Fruit fly (Drosophila melanogaster) whole organism, embryonic: ENCODE results near the gene CG12645.
A peak's percentile ranks its signal among the peaks of the same experiment; 100 is the strongest.

Source experiments
- Asciz ChIP-seq: fragments of 200-800 bp; sonication (Bioruptor generic); optimal IDR thresholded peaks from 2 replicates; lab custom pipeline; 2017; ENCODE audit warnings: missing biosample characterization, mild to moderate bottlenecking, missing genetic modification characterization, missing genetic modification reagents
- CG10462 ChIP-seq: fragments of 200-800 bp; sonication (Bioruptor generic); optimal IDR thresholded peaks from 2 replicates; lab custom pipeline; 2016; ENCODE audit warnings: missing biosample characterization, missing genetic modification characterization
- CG11085 ChIP-seq: fragments of 200-800 bp; sonication (Bioruptor generic); IDR thresholded peaks from 2 replicates; pipeline ENCODE4 v1.3.6; 2022; ENCODE audit warnings: missing biosample characterization, missing genetic modification characterization
- CG13424 ChIP-seq: fragments of 200-800 bp; sonication (Bioruptor generic); optimal IDR thresholded peaks from 2 replicates; lab custom pipeline; 2019; ENCODE audit warnings: missing biosample characterization, mild to moderate bottlenecking, missing genetic modification characterization, moderate library complexity
- CG17328 ChIP-seq: fragments of 200-800 bp; sonication (Bioruptor generic); IDR thresholded peaks from 2 replicates; pipeline ENCODE4 v1.3.6; 2022; ENCODE audit warnings: missing biosample characterization, missing genetic modification characterization
- CG17385 ChIP-seq: fragments of 200-800 bp; sonication (Bioruptor generic); optimal IDR thresholded peaks from 3 replicates; lab custom pipeline; 2018; ENCODE audit warnings: missing biosample characterization, mild to moderate bottlenecking, missing genetic modification characterization
- CG17802 ChIP-seq: fragments of 200-800 bp; sonication (Bioruptor generic); optimal IDR thresholded peaks from 2 replicates; lab custom pipeline; 2018; ENCODE audit warnings: missing biosample characterization, mild to moderate bottlenecking, missing genetic modification characterization, moderate library complexity
- CG3163 ChIP-seq: fragments of 200-800 bp; sonication (Bioruptor generic); optimal IDR thresholded peaks from 3 replicates; lab custom pipeline; 2016; ENCODE audit warnings: missing biosample characterization, missing genetic modification characterization
- CG33557 ChIP-seq: fragments of 200-800 bp; sonication (Bioruptor generic); optimal IDR thresholded peaks from 2 replicates; lab custom pipeline; 2019; ENCODE audit warnings: missing biosample characterization, mild to moderate bottlenecking, missing genetic modification characterization, moderate library complexity
- CG5245 ChIP-seq: fragments of 200-800 bp; sonication (Bioruptor generic); optimal IDR thresholded peaks from 3 replicates; lab custom pipeline; 2016; ENCODE audit warnings: missing biosample characterization, missing genetic modification characterization
- CG7839 ChIP-seq: fragments of 200-800 bp; sonication (Bioruptor generic); optimal IDR thresholded peaks from 3 replicates; lab custom pipeline; 2018; ENCODE audit warnings: missing biosample characterization, mild to moderate bottlenecking, missing genetic modification characterization, moderate library complexity
- CG7963 ChIP-seq: fragments of 200-800 bp; sonication (Bioruptor generic); IDR thresholded peaks from 3 replicates; pipeline ENCODE4 v1.3.6; 2022; ENCODE audit warnings: missing biosample characterization, missing genetic modification characterization; ENCODE audit not compliant: partially characterized antibody
- CG9727 ChIP-seq: fragments of 200-800 bp; sonication (Bioruptor generic); optimal IDR thresholded peaks from 3 replicates; lab custom pipeline; 2017; ENCODE audit warnings: missing biosample characterization, mild to moderate bottlenecking, missing genetic modification characterization
- CkIIα-i1 ChIP-seq: fragments of 200-800 bp; sonication (Bioruptor generic); IDR thresholded peaks from 2 replicates; pipeline ENCODE4 v1.3.6; 2022; ENCODE audit warnings: missing biosample characterization, missing genetic modification characterization
- D ChIP-seq, 2 experiments: fragments of 200-800 bp in 1 of 2; fragments of >200 bp in 1 of 2; sonication (Bioruptor generic) in 1 of 2; optimal IDR thresholded peaks; 2 replicates in 1 of 2; 3 replicates in 1 of 2; lab custom pipeline; 2017; ENCODE audit warnings: mild to moderate bottlenecking in 1 of 2, missing biosample characterization in 1 of 2, missing genetic modification characterization in 1 of 2, missing genetic modification reagents in 1 of 2
- HLH3B ChIP-seq: fragments of 200-800 bp; sonication (Bioruptor generic); IDR thresholded peaks from 2 replicates; pipeline ENCODE4 v1.3.6; 2022; ENCODE audit warnings: missing biosample characterization, missing genetic modification characterization
- Jarid2 ChIP-seq: fragments of 200-800 bp; sonication (Bioruptor generic); optimal IDR thresholded peaks from 3 replicates; lab custom pipeline; 2017; ENCODE audit warnings: mild to moderate bottlenecking, missing biosample characterization, missing genetic modification reagents, missing genetic modification characterization
- Sox100B ChIP-seq: fragments of 200-800 bp; sonication (Bioruptor generic); optimal IDR thresholded peaks from 3 replicates; lab custom pipeline; 2018; ENCODE audit warnings: missing biosample characterization, mild to moderate bottlenecking, missing genetic modification characterization
- Spps ChIP-seq: fragments of 200-800 bp; sonication (Bioruptor generic); optimal IDR thresholded peaks from 2 replicates; lab custom pipeline; 2018; ENCODE audit warnings: missing biosample characterization, mild to moderate bottlenecking, missing genetic modification characterization
- TFAM ChIP-seq: fragments of 200-800 bp; sonication (Bioruptor generic); optimal IDR thresholded peaks from 2 replicates; lab custom pipeline; 2017; ENCODE audit warnings: missing biosample characterization, missing genetic modification characterization, inconsistent platforms
- Xrp1 ChIP-seq: fragments of 200-800 bp; sonication (Bioruptor generic); IDR thresholded peaks from 2 replicates; pipeline ENCODE4 v1.3.6; 2022; ENCODE audit warnings: missing biosample characterization, missing genetic modification characterization
- al ChIP-seq: fragments of 200-800 bp; sonication (Bioruptor generic); IDR thresholded peaks from 2 replicates; pipeline ENCODE4 v1.3.6; 2022; ENCODE audit warnings: missing biosample characterization, missing genetic modification characterization
- ase ChIP-seq: fragments of 200-800 bp; sonication (Bioruptor generic); IDR thresholded peaks from 3 replicates; pipeline ENCODE4 v1.3.6; 2022; ENCODE audit warnings: missing biosample characterization, missing genetic modification characterization
- ci ChIP-seq: fragments of 200-800 bp; sonication (Bioruptor generic); IDR thresholded peaks from 3 replicates; pipeline ENCODE4 v1.3.6; 2022; ENCODE audit warnings: missing biosample characterization, missing genetic modification characterization
- dmrt11E ChIP-seq: fragments of 200-800 bp; sonication (Bioruptor generic); optimal IDR thresholded peaks from 3 replicates; lab custom pipeline; 2018; ENCODE audit warnings: missing biosample characterization, mild to moderate bottlenecking, missing genetic modification characterization, moderate library complexity
- dmrt99B ChIP-seq: fragments of 200-800 bp; sonication (Bioruptor generic); optimal IDR thresholded peaks from 2 replicates; lab custom pipeline; 2018; ENCODE audit warnings: missing biosample characterization, mild to moderate bottlenecking, missing genetic modification characterization, moderate library complexity
- eve ChIP-seq, 2 experiments: fragments of >200 bp; optimal IDR thresholded peaks; 2 replicates each; lab custom pipeline; 2017; ENCODE audit warnings: missing biosample characterization in 2 of 2, missing genetic modification characterization in 2 of 2
- fd3F ChIP-seq: fragments of 200-800 bp; sonication (Bioruptor generic); optimal IDR thresholded peaks from 2 replicates; lab custom pipeline; 2018; ENCODE audit warnings: missing biosample characterization, mild to moderate bottlenecking, missing genetic modification characterization, moderate library complexity
- gem ChIP-seq: fragments of 200-800 bp; sonication (Bioruptor generic); optimal IDR thresholded peaks from 2 replicates; lab custom pipeline; 2019; ENCODE audit warnings: missing biosample characterization, mild to moderate bottlenecking, missing genetic modification characterization, moderate library complexity
- gsb-n ChIP-seq: fragments of 200-800 bp; sonication (Bioruptor generic); optimal IDR thresholded peaks from 3 replicates; lab custom pipeline; 2018; ENCODE audit warnings: missing biosample characterization, mild to moderate bottlenecking, missing genetic modification characterization
- hkb ChIP-seq, 2 experiments: fragments of 200-800 bp in 1 of 2; fragments of >200 bp in 1 of 2; sonication (Bioruptor generic) in 1 of 2; IDR thresholded peaks in 1 of 2; optimal IDR thresholded peaks in 1 of 2; 2 replicates each; pipeline versions ENCODE4 v1.3.6 to Lab custom; 2017 to 2022; ENCODE audit warnings: missing biosample characterization in 1 of 2, missing genetic modification characterization in 1 of 2
- ken ChIP-seq: fragments of 200-800 bp; sonication (Bioruptor generic); IDR thresholded peaks from 3 replicates; pipeline ENCODE4 v1.3.6; 2022; ENCODE audit warnings: missing biosample characterization, missing genetic modification characterization
- kni ChIP-seq: fragments of 200-800 bp; sonication (Bioruptor generic); optimal IDR thresholded peaks from 3 replicates; lab custom pipeline; 2017; ENCODE audit warnings: mild to moderate bottlenecking, missing biosample characterization, missing genetic modification reagents, missing genetic modification characterization
- nom ChIP-seq: fragments of 200-800 bp; sonication (Bioruptor generic); optimal IDR thresholded peaks from 2 replicates; lab custom pipeline; 2017; ENCODE audit warnings: missing biosample characterization, missing genetic modification characterization, mild to moderate bottlenecking, moderate library complexity, missing genetic modification reagents
- otp ChIP-seq: fragments of 200-800 bp; sonication (Bioruptor generic); IDR thresholded peaks from 3 replicates; pipeline ENCODE4, ENCODE4 v1.3.6; 2022; ENCODE audit warnings: missing biosample characterization, missing genetic modification characterization
- sens ChIP-seq: fragments of 200-800 bp; sonication (Bioruptor generic); peaks from one replicate; lab custom pipeline; 2016; ENCODE audit warnings: missing biosample characterization, missing genetic modification characterization
- slp2 ChIP-seq: fragments of 200-800 bp; sonication (Bioruptor generic); optimal IDR thresholded peaks from 2 replicates; lab custom pipeline; 2016; ENCODE audit warnings: missing biosample characterization, missing genetic modification characterization
- sna ChIP-seq: fragments of 200-800 bp; sonication (Bioruptor generic); IDR thresholded peaks from 2 replicates; pipeline ENCODE4 v1.3.6; 2022; ENCODE audit warnings: missing biosample characterization, missing genetic modification characterization; ENCODE audit not compliant: partially characterized antibody
- sqz ChIP-seq: fragments of 200-800 bp; sonication (Bioruptor generic); optimal IDR thresholded peaks from 3 replicates; lab custom pipeline; 2018; ENCODE audit warnings: missing biosample characterization, mild to moderate bottlenecking, missing genetic modification characterization
- stc ChIP-seq: fragments of 200-800 bp; sonication (Bioruptor generic); IDR thresholded peaks from 2 replicates; pipeline ENCODE4 v1.3.6; 2022; ENCODE audit warnings: missing biosample characterization, missing genetic modification characterization
- tll ChIP-seq, 2 experiments: fragments of 200-800 bp in 1 of 2; fragments of >200 bp in 1 of 2; sonication (Bioruptor generic) in 1 of 2; optimal IDR thresholded peaks; 2 replicates each; lab custom pipeline; 2017 to 2019; ENCODE audit warnings: missing biosample characterization in 2 of 2, missing genetic modification characterization in 2 of 2, mild to moderate bottlenecking in 1 of 2, moderate library complexity in 1 of 2
- usp ChIP-seq: fragments of >200 bp; optimal IDR thresholded peaks from 2 replicates; lab custom pipeline; 2017; ENCODE audit warnings: missing biosample characterization, missing genetic modification characterization
- vvl ChIP-seq: fragments of 200-800 bp; sonication (Bioruptor generic); IDR thresholded peaks from 2 replicates; pipeline ENCODE4 v1.3.6; 2022; ENCODE audit warnings: missing biosample characterization, missing genetic modification characterization
- zf30C ChIP-seq: fragments of 200-800 bp; sonication (Bioruptor generic); optimal IDR thresholded peaks from 3 replicates; lab custom pipeline; 2018; ENCODE audit warnings: missing biosample characterization, mild to moderate bottlenecking, missing genetic modification characterization

The CG12645 gene

dm6 chrX:10108286-10108685 is 45.1 kb upstream of the CG12645 start (continued):
- TF ChIP-seq kni (GFP tag; lab: Kevin White, UChicago), result peak; percentile 4

DNA sequence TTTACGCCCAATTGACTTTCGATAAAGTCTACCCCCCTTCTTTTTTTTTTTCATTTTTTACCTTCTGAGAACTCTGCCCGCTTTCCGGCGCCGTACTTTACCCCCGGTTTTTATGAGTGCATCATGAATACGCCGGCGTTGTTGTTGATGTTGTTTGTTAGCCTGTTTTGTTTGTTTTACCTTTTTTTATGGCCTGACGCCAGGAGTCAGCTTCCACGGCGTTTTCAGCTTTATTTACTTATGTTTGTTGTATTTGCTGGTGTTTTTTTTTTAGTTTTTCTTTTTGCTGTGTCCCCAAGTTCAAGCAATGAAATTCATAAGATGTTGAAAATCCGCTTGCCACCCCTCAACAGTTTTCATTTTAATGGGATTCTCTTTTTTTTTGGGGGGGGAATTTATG is 42.5 kb upstream of the CG12645 start:
- no peak for TF ChIP-seq D (optimal IDR thresholded peaks at IDR 0.05; lab: Kevin White, UChicago)
- peak; percentile 27 for TF ChIP-seq D (GFP tag; optimal IDR thresholded peaks at IDR 0.05; lab: Kevin White, UChicago)
- TF ChIP-seq ase (GFP tag; lab: Robert Waterston, UW), result no peak
- no peak for TF ChIP-seq CkIIα-i1 (GFP tag; lab: Robert Waterston, UW)
- peak; percentile 6 for TF ChIP-seq Asciz (GFP tag; lab: Kevin White, UChicago)
- TF ChIP-seq eve (GFP tag; optimal IDR thresholded peaks at IDR 0.05; lab: Kevin White, UChicago), result peak in 1 of 2 experiments; percentile 15
- 0 out of 2 replicates have a peak, but pooled peaks have one; percentile 12 for TF ChIP-seq stc (GFP tag; lab: Robert Waterston, UW)
- peak; percentile 2 for TF ChIP-seq CG13424 (tag; lab: Kevin White, UChicago)
- no peak for TF ChIP-seq slp2 (GFP tag; lab: Kevin White, UChicago)
- TF ChIP-seq Xrp1 (GFP tag; lab: Robert Waterston, UW), result peak; percentile 27
- peak; percentile 48 for TF ChIP-seq sqz (GFP tag; lab: Kevin White, UChicago)
- TF ChIP-seq gsb-n (tag; lab: Kevin White, UChicago), result no peak
- no peak for TF ChIP-seq al (GFP tag; lab: Robert Waterston, UW)
- 0 out of 2 replicates have a peak, but pooled peaks have one; percentile 14 for TF ChIP-seq HLH3B (GFP tag; lab: Robert Waterston, UW)
- TF ChIP-seq CG9727 (GFP tag; lab: Kevin White, UChicago), result peak; percentile 5
- no peak for TF ChIP-seq CG17385 (GFP tag; lab: Kevin White, UChicago)
- no peak for TF ChIP-seq CG5245 (GFP tag; lab: Kevin White, UChicago)
- TF ChIP-seq vvl (GFP tag; lab: Robert Waterston, UW), result 0 out of 2 replicates have a peak, but pooled peaks have one; percentile 14
- peak; percentile 0 for TF ChIP-seq nom
- peak; percentile 8 for TF ChIP-seq dmrt99B
- peak; percentile 58 for TF ChIP-seq sens (GFP tag; lab: Kevin White, UChicago)
- TF ChIP-seq Spps (tag; lab: Kevin White, UChicago), result no peak
- TF ChIP-seq Sox100B, result peak; percentile 8
- no peak for TF ChIP-seq TFAM (GFP tag; lab: Kevin White, UChicago)
- no peak for TF ChIP-seq Jarid2
- peak in 1 of 2 experiments; percentile 2 for TF ChIP-seq tll (GFP tag; optimal IDR thresholded peaks at IDR 0.05; lab: Kevin White, UChicago)
- no peak for TF ChIP-seq hkb (optimal IDR thresholded peaks at IDR 0.05; lab: Kevin White, UChicago)
- 0 out of 2 replicates have a peak, but pooled peaks have one; percentile 13 for TF ChIP-seq hkb (GFP tag; IDR thresholded peaks at IDR 0.05; lab: Robert Waterston, UW)
- TF ChIP-seq CG33557 (GFP tag; lab: Kevin White, UChicago), result peak; percentile 22
- TF ChIP-seq sna (GFP tag; lab: Robert Waterston, UW), result no peak
- 0 out of 3 replicates have a peak, but pooled peaks have one; percentile 30 for TF ChIP-seq ci (GFP tag; lab: Robert Waterston, UW)
- TF ChIP-seq zf30C (GFP tag; lab: Kevin White, UChicago), result peak; percentile 47
- TF ChIP-seq otp, result 0 out of 3 replicates have a peak, but pooled peaks have one; percentile 19

dm6 chrX:10113910-10114790 is 39.3 kb upstream of the CG12645 start:
- 0 out of 2 replicates have a peak, but pooled peaks have one; percentile 15 for TF ChIP-seq CG17328 (GFP tag; lab: Robert Waterston, UW)
- 0 out of 3 replicates have a peak, but pooled peaks have one; percentile 26 for TF ChIP-seq ken (GFP tag; lab: Robert Waterston, UW)
- TF ChIP-seq vvl (GFP tag; lab: Robert Waterston, UW), result no peak
- TF ChIP-seq CG11085 (GFP tag; lab: Robert Waterston, UW), result no peak
- no peak for TF ChIP-seq CG3163 (GFP tag; lab: Kevin White, UChicago)
- peak; percentile 4 for TF ChIP-seq CG7839 (tag; lab: Kevin White, UChicago)
- peak; percentile 80 for TF ChIP-seq sens (GFP tag; lab: Kevin White, UChicago)
- no peak for TF ChIP-seq CG17802 (tag; lab: Kevin White, UChicago)
- TF ChIP-seq tll (GFP tag; optimal IDR thresholded peaks at IDR 0.05; lab: Kevin White, UChicago), result no peak
- peak; percentile 54 for TF ChIP-seq gem (tag; lab: Kevin White, UChicago)
- TF ChIP-seq eve (GFP tag; optimal IDR thresholded peaks at IDR 0.05; lab: Kevin White, UChicago), result peak in 1 of 2 experiments; percentile 65
- TF ChIP-seq CG10462 (GFP tag; lab: Kevin White, UChicago), result no peak
- TF ChIP-seq dmrt11E, result peak; percentile 7
- no peak for TF ChIP-seq fd3F (GFP tag; lab: Kevin White, UChicago)
- TF ChIP-seq CG7963, result no peak
- no peak for TF ChIP-seq usp (GFP tag; lab: Kevin White, UChicago)
